Worm (Caenorhabditis elegans): Measurements from ENCODE around the gene srh-68.

The srh-68 gene

ce11 chrII:12481645-12482044 lies 25.5 kb upstream of the srh-68 start:
- TF ChIP-seq daf-12 (tag; optimal IDR thresholded peaks at IDR 0.05) (no peak), nhr-23 (tag; optimal IDR thresholded peaks at IDR 0.05) (no peak), lsy-12 (tag; optimal IDR thresholded peaks at IDR 0.05) (no peak), elt-3 (tag; optimal IDR thresholded peaks at IDR 0.05) (no peak), ztf-11 (tag; optimal IDR thresholded peaks at IDR 0.05) (no peak), lin-15B (tag; optimal IDR thresholded peaks at IDR 0.05) (no peak), ztf-4 (tag; optimal IDR thresholded peaks at IDR 0.05) (no peak)

- TF ChIP-seq ZK546.5 (tag; optimal IDR thresholded peaks at IDR 0.05) (no peak), eor-1 (tag; optimal IDR thresholded peaks at IDR 0.05) (no peak), ceh-28 (tag; optimal IDR thresholded peaks at IDR 0.05) (no peak), nhr-67 (tag; optimal IDR thresholded peaks at IDR 0.05) (no peak), daf-12 (tag; optimal IDR thresholded peaks at IDR 0.05) (no peak), nhr-11 (tag; optimal IDR thresholded peaks at IDR 0.05) (no peak), ztf-11 (tag; optimal IDR thresholded peaks at IDR 0.05) (no peak), sea-2 (GFP tag; optimal IDR thresholded peaks at IDR 0.05) (no peak), nhr-12 (tag; optimal IDR thresholded peaks at IDR 0.05) (no peak), hmg-11 (tag; optimal IDR thresholded peaks at IDR 0.05) (no peak)
Observed at ce11 chrII:12482622-12483021, 24.5 kb upstream of the srh-68 start, which contains the start of gene fbxb-102. Gene fbxb-102, plus strand, starts transcription at chrII:12482922.

ce11 chrII:12485060-12485459 lies 22.1 kb upstream of the srh-68 start, which contains the start of gene F15A4.10:
Gene F15A4.10, minus strand, starts transcription at chrII:12485160.
- TF ChIP-seq unc-39 (tag; optimal IDR thresholded peaks at IDR 0.05) (no peak), skn-1 (tag; optimal IDR thresholded peaks at IDR 0.05) (no peak), lin-15B (tag; optimal IDR thresholded peaks at IDR 0.05) (no peak), nhr-25 (tag; optimal IDR thresholded peaks at IDR 0.05) (no peak), elt-1 (tag; optimal IDR thresholded peaks at IDR 0.05) (no peak), nhr-43 (tag; optimal IDR thresholded peaks at IDR 0.05; ENCODE audit: poor library complexity, severe bottlenecking) (no peak), R02D3.7 (tag; optimal IDR thresholded peaks at IDR 0.05) (no peak), elt-3 (tag; optimal IDR thresholded peaks at IDR 0.05) (no peak), ztf-11 (tag; optimal IDR thresholded peaks at IDR 0.05) (no peak), zag-1 (tag; optimal IDR thresholded peaks at IDR 0.05) (no peak), pqm-1 (tag; optimal IDR thresholded peaks at IDR 0.05) (no peak), aly-2 (tag; optimal IDR thresholded peaks at IDR 0.05) (no peak), nhr-77 (tag; optimal IDR thresholded peaks at IDR 0.05) (no peak), egl-5 (tag; optimal IDR thresholded peaks at IDR 0.05) (no peak), pha-4 (tag; optimal IDR thresholded peaks at IDR 0.05) (no peak)

- TF ChIP-seq hmg-11 (tag; optimal IDR thresholded peaks at IDR 0.05) (no peak), ZK546.5 (tag; optimal IDR thresholded peaks at IDR 0.05) (no peak), ama-1 (optimal IDR thresholded peaks at IDR 0.05) (no peak), jun-1 (tag; optimal IDR thresholded peaks at IDR 0.05) (no peak), fkh-10 (GFP tag; optimal IDR thresholded peaks at IDR 0.05) (no peak), R02D3.7 (tag; optimal IDR thresholded peaks at IDR 0.05) (no peak), nhr-237 (tag; optimal IDR thresholded peaks at IDR 0.05) (no peak), nhr-25 (tag; optimal IDR thresholded peaks at IDR 0.05) (no peak), nhr-23 (tag; optimal IDR thresholded peaks at IDR 0.05) (no peak), unc-62 (GFP tag; optimal IDR thresholded peaks at IDR 0.05) (no peak), mdl-1 (tag; optimal IDR thresholded peaks at IDR 0.05) (no peak), lin-15B (tag; optimal IDR thresholded peaks at IDR 0.05) (no peak), nhr-76 (tag; optimal IDR thresholded peaks at IDR 0.05) (no peak), lsy-12 (tag; optimal IDR thresholded peaks at IDR 0.05) (no peak), elt-1 (tag; optimal IDR thresholded peaks at IDR 0.05) (no peak), fos-1 (tag; optimal IDR thresholded peaks at IDR 0.05) (no peak)
Observed at ce11 chrII:12488810-12489209, 18.3 kb upstream of the srh-68 start.

ce11 chrII:12489903-12490302 lies 17.2 kb upstream of the srh-68 start, which contains the start of gene T21B4.15:
Gene T21B4.15, plus strand, starts transcription at chrII:12490203.
- TF ChIP-seq ceh-9 (tag; optimal IDR thresholded peaks at IDR 0.05) (no peak), pha-4 (tag; optimal IDR thresholded peaks at IDR 0.05) (no peak), nhr-11 (tag; optimal IDR thresholded peaks at IDR 0.05) (no peak), mml-1 (tag; optimal IDR thresholded peaks at IDR 0.05) (no peak), jun-1 (tag; optimal IDR thresholded peaks at IDR 0.05) (no peak), ceh-16 (tag; optimal IDR thresholded peaks at IDR 0.05) (no peak), R02D3.7 (tag; optimal IDR thresholded peaks at IDR 0.05) (no peak), ama-1 (optimal IDR thresholded peaks at IDR 0.05) (no peak), sea-2 (GFP tag; optimal IDR thresholded peaks at IDR 0.05) (no peak), nfya-1 (tag; optimal IDR thresholded peaks at IDR 0.05; ENCODE audit: insufficient read depth) (no peak), pqm-1 (tag; optimal IDR thresholded peaks at IDR 0.05) (no peak)
